Worm (Caenorhabditis elegans): Measurements from ENCODE around the gene T10C6.15.

The T10C6.15 gene

ce11 chrV:16080039-16080438, 34.3 kb upstream of the T10C6.15 start:
- TF ChIP-seq egl-27 (tag; optimal IDR thresholded peaks at IDR 0.05) (no peak), sma-9 (GFP tag; optimal IDR thresholded peaks at IDR 0.05) (peak; percentile 57), sma-9 (tag; optimal IDR thresholded peaks at IDR 0.05) (no peak), fos-1 (tag; optimal IDR thresholded peaks at IDR 0.05) (peak; percentile 69)

ce11 chrV:16075250-16075709, 29.5 kb upstream of the T10C6.15 start, which contains the start of the genes F14H3.12 and srj-29:
Gene F14H3.12, minus strand, starts transcription at chrV:16075323.
Gene srj-29, plus strand, starts transcription at chrV:16075659.
- TF ChIP-seq fos-1 (tag; optimal IDR thresholded peaks at IDR 0.05) (peak; percentile 30), peb-1 (tag; optimal IDR thresholded peaks at IDR 0.05) (no peak), sma-9 (GFP tag; optimal IDR thresholded peaks at IDR 0.05) (no peak), sma-9 (tag; optimal IDR thresholded peaks at IDR 0.05) (no peak)

ce11 chrV:16073856-16074255, 28.1 kb upstream of the T10C6.15 start, which contains the start of gene srj-10:
Gene srj-10, minus strand, starts transcription at chrV:16073956.
- TF ChIP-seq dmd-4 (tag; optimal IDR thresholded peaks at IDR 0.05), result no peak
- TF ChIP-seq sma-3 (GFP tag; optimal IDR thresholded peaks at IDR 0.05), result no peak
- TF ChIP-seq nhr-21 (tag; optimal IDR thresholded peaks at IDR 0.05), result no peak
- TF ChIP-seq ztf-4 (tag; optimal IDR thresholded peaks at IDR 0.05), result no peak
- TF ChIP-seq ceh-82 (tag; optimal IDR thresholded peaks at IDR 0.05), result no peak
- TF ChIP-seq skn-1 (tag; optimal IDR thresholded peaks at IDR 0.05), result no peak

ce11 chrV:16071167-16071566, 25.4 kb upstream of the T10C6.15 start, which contains the start of gene nhr-176:
Gene nhr-176, plus strand, starts transcription at chrV:16071325.
- no peak for TF ChIP-seq nhr-21 (tag; optimal IDR thresholded peaks at IDR 0.05)
- peak; percentile 9 for TF ChIP-seq fos-1 (tag; optimal IDR thresholded peaks at IDR 0.05)

- TF ChIP-seq unc-62 (GFP tag; optimal IDR thresholded peaks at IDR 0.05) (no peak), nhr-77 (tag; optimal IDR thresholded peaks at IDR 0.05) (no peak), elt-1 (tag; optimal IDR thresholded peaks at IDR 0.05) (no peak), Y55F3AM.14 (GFP tag; optimal IDR thresholded peaks at IDR 0.05) (no peak), nhr-129 (tag; optimal IDR thresholded peaks at IDR 0.05) (no peak), nhr-25 (tag; optimal IDR thresholded peaks at IDR 0.05) (no peak), peb-1 (tag; optimal IDR thresholded peaks at IDR 0.05) (no peak), ztf-1 (GFP tag; conservative IDR thresholded peaks at IDR 0.05) (no peak), nhr-237 (tag; optimal IDR thresholded peaks at IDR 0.05) (no peak), unc-39 (tag; optimal IDR thresholded peaks at IDR 0.05) (no peak), elt-3 (tag; optimal IDR thresholded peaks at IDR 0.05) (no peak), nhr-6 (tag; optimal IDR thresholded peaks at IDR 0.05) (no peak), nhr-21 (tag; optimal IDR thresholded peaks at IDR 0.05) (no peak), lsy-2 (tag; optimal IDR thresholded peaks at IDR 0.05) (no peak), ztf-4 (tag; optimal IDR thresholded peaks at IDR 0.05) (no peak), nhr-11 (tag; optimal IDR thresholded peaks at IDR 0.05) (no peak), F13H6.1 (tag; optimal IDR thresholded peaks at IDR 0.05) (no peak), mab-5 (tag; optimal IDR thresholded peaks at IDR 0.05) (no peak), mbf-1 (tag; optimal IDR thresholded peaks at IDR 0.05) (no peak)
Observed at ce11 chrV:16068938-16069337, 23.2 kb upstream of the T10C6.15 start, which contains the start of gene cyp-35D1. Gene cyp-35D1, plus strand, starts transcription at chrV:16069238.

ce11 chrV:16062788-16063187, 17.0 kb upstream of the T10C6.15 start, which contains the start of gene F14H3.14:
Gene F14H3.14, minus strand, starts transcription at chrV:16062888.
- TF ChIP-seq Y55F3AM.14 (GFP tag; optimal IDR thresholded peaks at IDR 0.05) (no peak), nhr-129 (tag; optimal IDR thresholded peaks at IDR 0.05) (no peak), lin-39 (tag; optimal IDR thresholded peaks at IDR 0.05) (no peak), ztf-1 (GFP tag; conservative IDR thresholded peaks at IDR 0.05) (no peak), ceh-16 (tag; optimal IDR thresholded peaks at IDR 0.05) (no peak)

ce11 chrV:16061993-16062392, 16.3 kb upstream of the T10C6.15 start, which contains the start of gene fbxa-100:
Gene fbxa-100, minus strand, starts transcription at chrV:16062093.
- TF ChIP-seq lin-11 (tag; optimal IDR thresholded peaks at IDR 0.05) (no peak), nhr-237 (tag; optimal IDR thresholded peaks at IDR 0.05) (no peak), nhr-12 (tag; optimal IDR thresholded peaks at IDR 0.05) (no peak), sem-4 (tag; optimal IDR thresholded peaks at IDR 0.05) (no peak), ztf-4 (tag; optimal IDR thresholded peaks at IDR 0.05) (no peak)

Measured in whole organism, L2 larva.